Fruit fly (Drosophila melanogaster): ENCODE data around the gene CG10681.

CG10681 gene

dm6 chr3L:12501249-12501648, at the start of gene CG10681, which contains the start of gene CG10638:
Gene CG10681 (plus strand): TSS chr3L:12501513.
Gene CG10638 (minus strand): TSS chr3L:12501311.
- peak; percentile 80 for TF ChIP-seq CG17801 (GFP tag; optimal IDR thresholded peaks at IDR 0.05; ENCODE audit: partially characterized antibody)

- TF ChIP-seq CG17801 (GFP tag; optimal IDR thresholded peaks at IDR 0.05; ENCODE audit: partially characterized antibody) = no peak
Measured at dm6 chr3L:12453529-12453928, 47.8 kb upstream of the CG10681 start.

dm6 chr3L:12455034-12455433, 46.3 kb upstream of the CG10681 start:
- no peak for TF ChIP-seq CG17801 (GFP tag; optimal IDR thresholded peaks at IDR 0.05; ENCODE audit: partially characterized antibody)

dm6 chr3L:12456916-12457662, 44.2 kb upstream of the CG10681 start:
- no peak for TF ChIP-seq CG17801 (GFP tag; optimal IDR thresholded peaks at IDR 0.05; ENCODE audit: partially characterized antibody)

dm6 chr3L:12461953-12462352, 39.4 kb upstream of the CG10681 start:
- no peak for TF ChIP-seq CG17801 (GFP tag; optimal IDR thresholded peaks at IDR 0.05; ENCODE audit: partially characterized antibody)

- no peak for TF ChIP-seq CG17801 (GFP tag; optimal IDR thresholded peaks at IDR 0.05; ENCODE audit: partially characterized antibody)
Measured at dm6 chr3L:12463580-12463979, 37.7 kb upstream of the CG10681 start.

dm6 chr3L:12465229-12465628, 36.1 kb upstream of the CG10681 start:
- no peak for TF ChIP-seq CG17801 (GFP tag; optimal IDR thresholded peaks at IDR 0.05; ENCODE audit: partially characterized antibody)

dm6 chr3L:12468016-12468415, 33.3 kb upstream of the CG10681 start, which contains the start of gene eyg:
Gene eyg (minus strand): TSS chr3L:12468021.
- TF ChIP-seq CG17801 (GFP tag; optimal IDR thresholded peaks at IDR 0.05; ENCODE audit: partially characterized antibody) = no peak

- no peak for TF ChIP-seq CG17801 (GFP tag; optimal IDR thresholded peaks at IDR 0.05; ENCODE audit: partially characterized antibody)
Measured at dm6 chr3L:12469684-12470083, 31.6 kb upstream of the CG10681 start, which contains the start of gene CG32102. Gene CG32102 (minus strand): TSS chr3L:12469784.

dm6 chr3L:12470509-12470908, 30.8 kb upstream of the CG10681 start:
- no peak for TF ChIP-seq CG17801 (GFP tag; optimal IDR thresholded peaks at IDR 0.05; ENCODE audit: partially characterized antibody)

- no peak for TF ChIP-seq CG17801 (GFP tag; optimal IDR thresholded peaks at IDR 0.05; ENCODE audit: partially characterized antibody)
Measured at dm6 chr3L:12471471-12471978, 29.8 kb upstream of the CG10681 start, which contains the start of gene CG10616. Gene CG10616 (plus strand): TSS chr3L:12471728.

dm6 chr3L:12478229-12478628, 23.1 kb upstream of the CG10681 start:
- TF ChIP-seq CG17801 (GFP tag; optimal IDR thresholded peaks at IDR 0.05; ENCODE audit: partially characterized antibody) = no peak

- TF ChIP-seq CG17801 (GFP tag; optimal IDR thresholded peaks at IDR 0.05; ENCODE audit: partially characterized antibody) = no peak
Measured at dm6 chr3L:12482246-12482645, 19.1 kb upstream of the CG10681 start, which contains the start of gene CG33725. Gene CG33725 (plus strand): TSS chr3L:12482609.

- TF ChIP-seq CG17801 (GFP tag; optimal IDR thresholded peaks at IDR 0.05; ENCODE audit: partially characterized antibody) = peak; percentile 17
Measured at dm6 chr3L:12482917-12483316, 18.4 kb upstream of the CG10681 start.

- TF ChIP-seq CG17801 (GFP tag; optimal IDR thresholded peaks at IDR 0.05; ENCODE audit: partially characterized antibody) = no peak
Measured at dm6 chr3L:12484464-12484863, 16.8 kb upstream of the CG10681 start.

- no peak for TF ChIP-seq CG17801 (GFP tag; optimal IDR thresholded peaks at IDR 0.05; ENCODE audit: partially characterized antibody)
Measured at dm6 chr3L:12484948-12485347, 16.4 kb upstream of the CG10681 start, which contains the start of gene CG10663. Gene CG10663 (minus strand): TSS chr3L:12485035.
